Fruit fly (Drosophila melanogaster) whole organism, embryonic: ENCODE measurements around the gene CG3556.
A peak's percentile ranks its signal among the peaks of the same experiment; 100 is the strongest.

Experiments used
- Antp ChIP-seq: fragments of 200-800 bp; sonication (Bioruptor generic); optimal IDR thresholded peaks from 3 replicates; lab custom pipeline; 2016; ENCODE audit warnings: missing biosample characterization, missing genetic modification characterization
- B-H1 ChIP-seq: fragments of 200-800 bp; sonication (Bioruptor generic); IDR thresholded peaks from 3 replicates; pipeline ENCODE4 v1.3.6; 2022; ENCODE audit warnings: missing biosample characterization, missing genetic modification characterization
- Bgb ChIP-seq: fragments of 200-800 bp; sonication (Bioruptor generic); IDR thresholded peaks from 2 replicates; pipeline ENCODE4 v1.3.6; 2022; ENCODE audit warnings: missing biosample characterization, missing genetic modification characterization; ENCODE audit not compliant: partially characterized antibody
- BtbVII ChIP-seq: fragments of 200-800 bp; sonication (Bioruptor generic); optimal IDR thresholded peaks from 3 replicates; lab custom pipeline; 2017; ENCODE audit warnings: missing biosample characterization, mild to moderate bottlenecking, missing genetic modification characterization
- CG1024 ChIP-seq: fragments of 200-800 bp; sonication (Bioruptor generic); IDR thresholded peaks from 2 replicates; pipeline ENCODE4 v1.3.6; 2022; ENCODE audit warnings: missing biosample characterization, missing genetic modification characterization
- CG10543 ChIP-seq: fragments of 200-800 bp; sonication (Bioruptor generic); optimal IDR thresholded peaks from 3 replicates; lab custom pipeline; 2017; ENCODE audit warnings: missing biosample characterization, mild to moderate bottlenecking, missing genetic modification characterization, moderate library complexity
- CG10565 ChIP-seq: fragments of 200-800 bp; sonication (Bioruptor generic); optimal IDR thresholded peaks from 3 replicates; lab custom pipeline; 2016; ENCODE audit warnings: missing biosample characterization, mild to moderate bottlenecking, missing genetic modification characterization
- CG10654 ChIP-seq: fragments of 200-800 bp; sonication (Bioruptor generic); optimal IDR thresholded peaks from 2 replicates; lab custom pipeline; 2016; ENCODE audit warnings: missing biosample characterization, missing genetic modification characterization
- CG12391 ChIP-seq: fragments of 200-800 bp; sonication (Bioruptor generic); optimal IDR thresholded peaks from 3 replicates; lab custom pipeline; 2018; ENCODE audit warnings: missing biosample characterization, mild to moderate bottlenecking, missing genetic modification characterization, moderate library complexity
- CG15073 ChIP-seq: fragments of 200-800 bp; sonication (Bioruptor generic); optimal IDR thresholded peaks from 2 replicates; lab custom pipeline; 2016; ENCODE audit warnings: missing biosample characterization, missing genetic modification characterization
- CG2202 ChIP-seq: fragments of 200-800 bp; sonication (Bioruptor generic); optimal IDR thresholded peaks from 2 replicates; lab custom pipeline; 2018; ENCODE audit warnings: missing biosample characterization, mild to moderate bottlenecking, missing genetic modification characterization
- CG2875 ChIP-seq: fragments of 200-800 bp; sonication (Bioruptor generic); optimal IDR thresholded peaks from 2 replicates; lab custom pipeline; 2017; ENCODE audit warnings: missing biosample characterization, mild to moderate bottlenecking, missing genetic modification characterization, missing genetic modification reagents
- CG31365 ChIP-seq: fragments of 200-800 bp; sonication (Bioruptor generic); optimal IDR thresholded peaks from 2 replicates; lab custom pipeline; 2018; ENCODE audit warnings: missing biosample characterization, mild to moderate bottlenecking, missing genetic modification characterization
- CG3407 ChIP-seq: fragments of 200-800 bp; sonication (Bioruptor generic); optimal IDR thresholded peaks from 2 replicates; lab custom pipeline; 2018; ENCODE audit warnings: missing biosample characterization, mild to moderate bottlenecking, missing genetic modification characterization
- CG6654 ChIP-seq: fragments of 200-800 bp; sonication (Bioruptor generic); optimal IDR thresholded peaks from 2 replicates; lab custom pipeline; 2017; ENCODE audit warnings: missing biosample characterization, mild to moderate bottlenecking, missing genetic modification characterization
- CG7987 ChIP-seq: fragments of 200-800 bp; sonication (Bioruptor generic); optimal IDR thresholded peaks from 2 replicates; lab custom pipeline; 2018; ENCODE audit warnings: missing biosample characterization, mild to moderate bottlenecking, missing genetic modification characterization, moderate library complexity
- CG9932 ChIP-seq: fragments of 200-800 bp; sonication (Bioruptor generic); IDR thresholded peaks from 2 replicates; pipeline ENCODE4 v1.3.6; 2022; ENCODE audit warnings: missing biosample characterization, missing genetic modification characterization
- D19B ChIP-seq: fragments of 200-800 bp; sonication (Bioruptor generic); optimal IDR thresholded peaks from 2 replicates; lab custom pipeline; 2017; ENCODE audit warnings: missing biosample characterization, mild to moderate bottlenecking, missing genetic modification characterization
- Dad ChIP-seq: fragments of 200-800 bp; sonication (Bioruptor generic); optimal IDR thresholded peaks from 3 replicates; lab custom pipeline; 2016; ENCODE audit warnings: missing biosample characterization, missing genetic modification characterization
- Drgx ChIP-seq: fragments of 200-800 bp; sonication (Bioruptor generic); IDR thresholded peaks from 2 replicates; pipeline ENCODE4 v1.3.6; 2022; ENCODE audit warnings: missing biosample characterization, missing genetic modification characterization
- Hey ChIP-seq: fragments of 200-800 bp; sonication (Bioruptor generic); optimal IDR thresholded peaks from 3 replicates; lab custom pipeline; 2018; ENCODE audit warnings: missing biosample characterization, mild to moderate bottlenecking, missing genetic modification characterization
- Hmr ChIP-seq: fragments of 200-800 bp; sonication (Bioruptor generic); optimal IDR thresholded peaks from 3 replicates; lab custom pipeline; 2017; ENCODE audit warnings: mild to moderate bottlenecking, missing biosample characterization, missing genetic modification reagents, missing genetic modification characterization
- Lim3 ChIP-seq: fragments of 200-800 bp; sonication (Bioruptor generic); IDR thresholded peaks from 2 replicates; pipeline ENCODE4 v1.3.6; 2022; ENCODE audit warnings: missing biosample characterization, missing genetic modification characterization
- Max ChIP-seq: fragments of 200-800 bp; sonication (Bioruptor generic); optimal IDR thresholded peaks from 2 replicates; lab custom pipeline; 2016; ENCODE audit warnings: missing biosample characterization, mild to moderate bottlenecking, missing genetic modification characterization
- Mrtf ChIP-seq: fragments of 200-800 bp; sonication (Bioruptor generic); IDR thresholded peaks from 3 replicates; pipeline ENCODE4 v1.3.6; 2022; ENCODE audit warnings: missing biosample characterization, missing genetic modification characterization
- Neu2 ChIP-seq: fragments of 200-800 bp; sonication (Bioruptor generic); optimal IDR thresholded peaks from 3 replicates; lab custom pipeline; 2016; ENCODE audit warnings: missing biosample characterization, missing genetic modification characterization, borderline replicate concordance
- Oaz ChIP-seq: fragments of 200-800 bp; sonication (Bioruptor generic); IDR thresholded peaks from 2 replicates; pipeline ENCODE4 v1.3.6; 2022; ENCODE audit warnings: missing biosample characterization, missing genetic modification characterization
- Opbp ChIP-seq: fragments of 200-800 bp; sonication (Bioruptor generic); IDR thresholded peaks from 3 replicates; pipeline ENCODE4 v1.3.6; 2022; ENCODE audit warnings: missing biosample characterization, missing genetic modification characterization; ENCODE audit not compliant: partially characterized antibody
- Ravus ChIP-seq: fragments of 200-800 bp; sonication (Bioruptor generic); IDR thresholded peaks from 2 replicates; pipeline ENCODE4 v1.3.6; 2022; ENCODE audit warnings: missing biosample characterization, missing genetic modification characterization
- TFAM ChIP-seq: fragments of 200-800 bp; sonication (Bioruptor generic); optimal IDR thresholded peaks from 2 replicates; lab custom pipeline; 2017; ENCODE audit warnings: missing biosample characterization, missing genetic modification characterization, inconsistent platforms
- Xrp1 ChIP-seq: fragments of 200-800 bp; sonication (Bioruptor generic); IDR thresholded peaks from 2 replicates; pipeline ENCODE4 v1.3.6; 2022; ENCODE audit warnings: missing biosample characterization, missing genetic modification characterization
- amos ChIP-seq: fragments of 200-800 bp; sonication (Bioruptor generic); IDR thresholded peaks from 2 replicates; pipeline ENCODE4 v1.3.6; 2022; ENCODE audit warnings: missing biosample characterization, missing genetic modification characterization; ENCODE audit not compliant: partially characterized antibody
- bsh ChIP-seq, 2 experiments: fragments of 200-800 bp; sonication (Bioruptor generic); optimal IDR thresholded peaks; 2 replicates each; lab custom pipeline; 2017 to 2018; ENCODE audit warnings: mild to moderate bottlenecking in 2 of 2, missing biosample characterization in 2 of 2, missing genetic modification characterization in 2 of 2, moderate library complexity in 1 of 2
- cato ChIP-seq: fragments of 200-800 bp; sonication (Bioruptor generic); optimal IDR thresholded peaks from 2 replicates; lab custom pipeline; 2016; ENCODE audit warnings: missing biosample characterization, missing genetic modification characterization, borderline replicate concordance
- chif ChIP-seq, 2 experiments: fragments of 200-800 bp; sonication (Bioruptor generic); optimal IDR thresholded peaks; 3 replicates each; lab custom pipeline; 2016; ENCODE audit warnings: missing biosample characterization in 2 of 2, missing genetic modification characterization in 2 of 2
- chinmo ChIP-seq: fragments of 200-800 bp; sonication (Bioruptor generic); IDR thresholded peaks from 4 replicates; pipeline ENCODE4 v1.3.6; 2022; ENCODE audit warnings: missing biosample characterization, missing genetic modification characterization; ENCODE audit not compliant: partially characterized antibody
- ci ChIP-seq: fragments of 200-800 bp; sonication (Bioruptor generic); IDR thresholded peaks from 3 replicates; pipeline ENCODE4 v1.3.6; 2022; ENCODE audit warnings: missing biosample characterization, missing genetic modification characterization
- cwo ChIP-seq: fragments of 200-800 bp; sonication (Bioruptor generic); optimal IDR thresholded peaks from 3 replicates; lab custom pipeline; 2017; ENCODE audit warnings: missing biosample characterization, missing genetic modification characterization, mild to moderate bottlenecking, moderate library complexity, missing genetic modification reagents
- danr ChIP-seq: fragments of 200-800 bp; sonication (Bioruptor generic); IDR thresholded peaks from 2 replicates; pipeline ENCODE4 v1.3.6; 2022; ENCODE audit warnings: missing biosample characterization, missing genetic modification characterization
- dysf ChIP-seq: fragments of 200-800 bp; sonication (Bioruptor generic); IDR thresholded peaks from 3 replicates; pipeline ENCODE4 v1.3.6; 2022; ENCODE audit warnings: missing biosample characterization, missing genetic modification characterization
- fd64A ChIP-seq: fragments of 200-800 bp; sonication (Bioruptor generic); optimal IDR thresholded peaks from 3 replicates; lab custom pipeline; 2018; ENCODE audit warnings: missing biosample characterization, mild to moderate bottlenecking, missing genetic modification characterization
- ind ChIP-seq: fragments of 200-800 bp; sonication (Bioruptor generic); optimal IDR thresholded peaks from 3 replicates; lab custom pipeline; 2016; ENCODE audit warnings: missing biosample characterization, missing genetic modification characterization
- ken ChIP-seq: fragments of 200-800 bp; sonication (Bioruptor generic); IDR thresholded peaks from 3 replicates; pipeline ENCODE4 v1.3.6; 2022; ENCODE audit warnings: missing biosample characterization, missing genetic modification characterization
- mam ChIP-seq: fragments of 200-800 bp; sonication (Bioruptor generic); optimal IDR thresholded peaks from 3 replicates; lab custom pipeline; 2016; ENCODE audit warnings: missing biosample characterization, missing genetic modification characterization
- pfk ChIP-seq: fragments of 200-800 bp; sonication (Bioruptor generic); optimal IDR thresholded peaks from 2 replicates; lab custom pipeline; 2018; ENCODE audit warnings: missing biosample characterization, mild to moderate bottlenecking, missing genetic modification characterization, moderate library complexity
- pita ChIP-seq: fragments of 200-800 bp; sonication (Bioruptor generic); optimal IDR thresholded peaks from 2 replicates; lab custom pipeline; 2017; ENCODE audit warnings: missing biosample characterization, mild to moderate bottlenecking, missing genetic modification characterization
- sc ChIP-seq, 3 experiments: fragments of >200 bp in 2 of 3; fragments of 200-800 bp in 1 of 3; sonication (Bioruptor generic) in 1 of 3; optimal IDR thresholded peaks; 2 replicates in 2 of 3; 3 replicates in 1 of 3; lab custom pipeline; 2017; ENCODE audit warnings: mild to moderate bottlenecking in 1 of 3, missing biosample characterization in 1 of 3, missing genetic modification characterization in 1 of 3, missing genetic modification reagents in 1 of 3
- sr ChIP-seq: fragments of 200-800 bp; sonication (Bioruptor generic); IDR thresholded peaks from 3 replicates; pipeline ENCODE4 v1.3.6; 2022; ENCODE audit warnings: missing biosample characterization, missing genetic modification characterization
- tll ChIP-seq, 2 experiments: fragments of 200-800 bp in 1 of 2; fragments of >200 bp in 1 of 2; sonication (Bioruptor generic) in 1 of 2; optimal IDR thresholded peaks; 2 replicates each; lab custom pipeline; 2017 to 2019; ENCODE audit warnings: missing biosample characterization in 2 of 2, missing genetic modification characterization in 2 of 2, mild to moderate bottlenecking in 1 of 2, moderate library complexity in 1 of 2
- vnd ChIP-seq: fragments of 200-800 bp; sonication (Bioruptor generic); IDR thresholded peaks from 3 replicates; pipeline ENCODE4 v1.3.6; 2022; ENCODE audit warnings: missing biosample characterization, missing genetic modification characterization; ENCODE audit not compliant: partially characterized antibody

CG3556 gene

DNA sequence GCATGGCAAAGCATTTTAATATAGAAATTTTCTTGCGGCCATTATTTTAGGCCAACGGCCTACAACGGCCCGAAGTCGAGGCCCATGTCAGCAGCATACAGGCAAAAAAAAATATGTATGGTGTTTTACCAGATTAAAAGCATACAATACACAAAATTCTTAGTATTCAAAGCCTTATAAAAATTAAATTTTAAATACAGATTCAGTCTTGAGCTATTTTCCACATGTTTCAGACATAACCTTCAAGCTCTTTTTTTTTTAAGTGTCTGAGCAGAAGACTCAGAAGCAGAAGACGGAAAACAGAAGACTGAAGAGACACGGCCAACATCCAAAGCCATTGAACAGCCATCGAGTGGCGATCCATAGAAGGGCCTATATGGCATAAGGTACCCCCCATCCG lies 51.7 kb downstream of the CG3556 start (continued):
- no peak for TF ChIP-seq pita (GFP tag; lab: Kevin White, UChicago)
- no peak for TF ChIP-seq TFAM (GFP tag; lab: Kevin White, UChicago)
- no peak for TF ChIP-seq CG15073 (GFP tag; lab: Kevin White, UChicago)
- no peak for TF ChIP-seq Opbp (GFP tag; lab: Robert Waterston, UW)
- TF ChIP-seq ind (GFP tag; lab: Kevin White, UChicago) = peak; percentile 17
- TF ChIP-seq Neu2 = no peak
- no peak for TF ChIP-seq mam
- TF ChIP-seq CG9932 (GFP tag; lab: Robert Waterston, UW) = no peak
- TF ChIP-seq CG3407 (GFP tag; lab: Kevin White, UChicago) = peak; percentile 9
- TF ChIP-seq CG10565 (GFP tag; lab: Kevin White, UChicago) = no peak
- no peak for TF ChIP-seq CG31365
- peak; percentile 73 for TF ChIP-seq Xrp1 (GFP tag; lab: Robert Waterston, UW)
- no peak for TF ChIP-seq chinmo (GFP tag; lab: Robert Waterston, UW)
- TF ChIP-seq Hmr (GFP tag; lab: Kevin White, UChicago) = no peak
- TF ChIP-seq bsh (GFP tag; optimal IDR thresholded peaks at IDR 0.05; lab: Kevin White, UChicago) = peak in 1 of 2 experiments; percentile 82
- no peak for TF ChIP-seq Mrtf (GFP tag; lab: Robert Waterston, UW)
- TF ChIP-seq CG6654 (GFP tag; lab: Kevin White, UChicago) = peak; percentile 27
- TF ChIP-seq D19B (GFP tag; lab: Kevin White, UChicago) = no peak
- TF ChIP-seq cwo (GFP tag; lab: Kevin White, UChicago) = no peak
- no peak for TF ChIP-seq tll (GFP tag; optimal IDR thresholded peaks at IDR 0.05; lab: Kevin White, UChicago)
- peak; percentile 52; the same call in 1 of the 3 replicates for TF ChIP-seq ci (GFP tag; lab: Robert Waterston, UW)
- TF ChIP-seq CG7987 (GFP tag; lab: Kevin White, UChicago) = no peak
- no peak for TF ChIP-seq pfk
- no peak for TF ChIP-seq fd64A (GFP tag; lab: Kevin White, UChicago)
- no peak for TF ChIP-seq CG10543 (GFP tag; lab: Kevin White, UChicago)
- TF ChIP-seq CG2875 (GFP tag; lab: Kevin White, UChicago) = peak; percentile 9
- peak; percentile 58 for TF ChIP-seq CG12391 (tag; lab: Kevin White, UChicago)
- TF ChIP-seq danr (GFP tag; lab: Robert Waterston, UW) = 0 out of 2 replicates have a peak, but pooled peaks have one; percentile 24
- TF ChIP-seq Oaz = no peak
- no peak for TF ChIP-seq Drgx
- TF ChIP-seq ken (GFP tag; lab: Robert Waterston, UW) = 0 out of 3 replicates have a peak, but pooled peaks have one; percentile 11
- no peak for TF ChIP-seq Max
- no peak for TF ChIP-seq Dad (GFP tag; lab: Kevin White, UChicago)
- TF ChIP-seq CG10654 (GFP tag; lab: Kevin White, UChicago) = peak; percentile 11
- no peak for TF ChIP-seq sr
- TF ChIP-seq CG1024 (GFP tag; lab: Robert Waterston, UW) = no peak
- peak in 1 of 2 experiments; percentile 28 for TF ChIP-seq chif (GFP tag; optimal IDR thresholded peaks at IDR 0.05; lab: Kevin White, UChicago)
- no peak for TF ChIP-seq amos
- no peak for TF ChIP-seq Ravus (GFP tag; lab: Robert Waterston, UW)
- TF ChIP-seq Lim3 (GFP tag; lab: Robert Waterston, UW) = no peak
- TF ChIP-seq Antp (GFP tag; lab: Kevin White, UChicago) = peak; percentile 1
- no peak for TF ChIP-seq vnd (GFP tag; lab: Robert Waterston, UW)
- no peak for TF ChIP-seq Hey (tag; lab: Kevin White, UChicago)
- peak; percentile 41 for TF ChIP-seq CG2202 (tag; lab: Kevin White, UChicago)
- no peak for TF ChIP-seq B-H1 (GFP tag; lab: Robert Waterston, UW)
- TF ChIP-seq BtbVII (GFP tag; lab: Kevin White, UChicago) = no peak
- peak; percentile 12 for TF ChIP-seq cato (GFP tag; lab: Kevin White, UChicago)
- peak; percentile 42; the same call in 2 of the 3 replicates for TF ChIP-seq dysf (GFP tag; lab: Robert Waterston, UW)
- no peak for TF ChIP-seq Bgb (GFP tag; lab: Robert Waterston, UW)
- no peak for TF ChIP-seq sc (optimal IDR thresholded peaks at IDR 0.05; lab: Kevin White, UChicago)
- peak; percentile 25 for TF ChIP-seq sc (GFP tag; optimal IDR thresholded peaks at IDR 0.05; lab: Kevin White, UChicago)
